Worm (Caenorhabditis elegans): ENCODE results near the gene tpk-1.
A peak's percentile ranks its signal among the peaks of the same experiment; 100 is the strongest.

Gene tpk-1

ce11 chrIII:8911598-8912194 lies at the start of gene tpk-1:
Gene tpk-1, plus strand, starts transcription at chrIII:8912144.
- TF ChIP-seq nhr-28 (tag; optimal IDR thresholded peaks at IDR 0.05) (no peak), nhr-12 (tag; optimal IDR thresholded peaks at IDR 0.05) (no peak)

- TF ChIP-seq lin-32 (GFP tag; optimal IDR thresholded peaks at IDR 0.05) (no peak), sptf-1 (tag; optimal IDR thresholded peaks at IDR 0.05) (peak; percentile 57), mab-5 (tag; optimal IDR thresholded peaks at IDR 0.05) (no peak), unc-120 (tag; optimal IDR thresholded peaks at IDR 0.05; ENCODE audit: poor library complexity, severe bottlenecking) (peak; percentile 84), ces-1 (GFP tag; optimal IDR thresholded peaks at IDR 0.05) (no peak), elt-1 (tag; optimal IDR thresholded peaks at IDR 0.05; ENCODE audit: borderline replicate concordance, insufficient read depth) (no peak), mls-2 (tag; optimal IDR thresholded peaks at IDR 0.05) (peak; percentile 17), drap-1 (GFP tag; optimal IDR thresholded peaks at IDR 0.05) (peak; percentile 74), nhr-2 (tag; optimal IDR thresholded peaks at IDR 0.05) (no peak), nhr-12 (tag; optimal IDR thresholded peaks at IDR 0.05) (no peak), unc-62 (GFP tag; optimal IDR thresholded peaks at IDR 0.05) (peak; percentile 60), zip-8 (tag; optimal IDR thresholded peaks at IDR 0.05) (no peak), pha-4 (tag; optimal IDR thresholded peaks at IDR 0.05) (peak; percentile 8), hlh-1 (tag; optimal IDR thresholded peaks at IDR 0.05) (peak; percentile 70), ham-2 (GFP tag; optimal IDR thresholded peaks at IDR 0.05) (peak; percentile 50), snpc-4 (tag; optimal IDR thresholded peaks at IDR 0.05) (no peak), ceh-39 (tag; optimal IDR thresholded peaks at IDR 0.05) (no peak), lin-13 (tag; optimal IDR thresholded peaks at IDR 0.05) (peak; percentile 39), nhr-76 (tag; optimal IDR thresholded peaks at IDR 0.05) (no peak), M03D4.4 (tag; optimal IDR thresholded peaks at IDR 0.05) (peak; percentile 60), mep-1 (tag; optimal IDR thresholded peaks at IDR 0.05) (no peak), cnd-1 (tag; optimal IDR thresholded peaks at IDR 0.05) (peak; percentile 38)
These were observed 46.6 kb upstream of the tpk-1 start for ce11 chrIII:8865294-8865766.

- TF ChIP-seq sem-2 (GFP tag; optimal IDR thresholded peaks at IDR 0.05) (no peak), nhr-76 (tag; optimal IDR thresholded peaks at IDR 0.05) (no peak)
These were observed 45.9 kb upstream of the tpk-1 start for ce11 chrIII:8866038-8866437.

ce11 chrIII:8866983-8867842 lies 44.7 kb upstream of the tpk-1 start:
- TF ChIP-seq ceh-43 (GFP tag; optimal IDR thresholded peaks at IDR 0.05) (no peak), hlh-1 (tag; optimal IDR thresholded peaks at IDR 0.05) (peak; percentile 79), nhr-12 (tag; optimal IDR thresholded peaks at IDR 0.05) (no peak), snpc-4 (tag; optimal IDR thresholded peaks at IDR 0.05) (no peak)

ce11 chrIII:8867922-8868655 lies 43.9 kb upstream of the tpk-1 start:
- TF ChIP-seq M03D4.4 (tag; optimal IDR thresholded peaks at IDR 0.05) (no peak), flh-1 (GFP tag; optimal IDR thresholded peaks at IDR 0.05) (no peak)

ce11 chrIII:8869663-8870062 lies 42.3 kb upstream of the tpk-1 start:
- TF ChIP-seq sptf-1 (tag; optimal IDR thresholded peaks at IDR 0.05): no peak
- TF ChIP-seq bed-3 (GFP tag; optimal IDR thresholded peaks at IDR 0.05): no peak
- no peak for TF ChIP-seq hlh-1 (tag; optimal IDR thresholded peaks at IDR 0.05)
- TF ChIP-seq nhr-2 (tag; optimal IDR thresholded peaks at IDR 0.05): no peak
- TF ChIP-seq nhr-12 (tag; optimal IDR thresholded peaks at IDR 0.05): no peak
- TF ChIP-seq ces-1 (GFP tag; optimal IDR thresholded peaks at IDR 0.05): no peak
- TF ChIP-seq zip-8 (tag; optimal IDR thresholded peaks at IDR 0.05): no peak
- no peak for TF ChIP-seq unc-39 (tag; optimal IDR thresholded peaks at IDR 0.05)
- no peak for TF ChIP-seq nhr-28 (tag; optimal IDR thresholded peaks at IDR 0.05)
- TF ChIP-seq ceh-39 (tag; optimal IDR thresholded peaks at IDR 0.05): no peak
- no peak for TF ChIP-seq lin-13 (tag; optimal IDR thresholded peaks at IDR 0.05)
- no peak for TF ChIP-seq snpc-4 (tag; optimal IDR thresholded peaks at IDR 0.05)

All from whole organism, mixed stage, embryonic.